Worm (Caenorhabditis elegans) whole organism, L4 larva: Measurements from ENCODE around the gene K03B4.4.

Experiments used
- D1046.2 ChIP-seq: fragments of 200-800 bp; sonication (Bioruptor generic); IDR thresholded peaks from 2 replicates; pipeline ENCODE4 v1.3.6; 2022; ENCODE audit warnings: missing genetic modification characterization, missing compliant biosample characterization
- F26F4.8 ChIP-seq: fragments of 200-800 bp; sonication (Bioruptor generic); conservative IDR thresholded peaks from 2 replicates; pipeline ENCODE4 v1.3.6; 2022; ENCODE audit warnings: missing genetic modification characterization, missing compliant biosample characterization
- T20F7.1 ChIP-seq: fragments of 200-800 bp; sonication (Bioruptor generic); optimal IDR thresholded peaks from 2 replicates; lab custom pipeline; 2018; ENCODE audit warnings: mild to moderate bottlenecking, missing genetic modification characterization, missing compliant biosample characterization
- ZK337.2 ChIP-seq: fragments of 200-800 bp; sonication (Bioruptor generic); IDR thresholded peaks from 2 replicates; pipeline ENCODE4 v1.3.6; 2022; ENCODE audit warnings: missing genetic modification reagents, missing genetic modification characterization, missing compliant biosample characterization
- ZK546.5 ChIP-seq, 2 experiments: sonication (generic microtip); optimal IDR thresholded peaks; 2 replicates each; lab custom pipeline; 2017; ENCODE audit warnings: missing biosample characterization in 2 of 2, missing genetic modification characterization in 2 of 2
- aha-1 ChIP-seq: fragments of 150-350 bp; peaks from one replicate; lab custom pipeline; 2014; ENCODE audit warnings: missing biosample characterization, missing genetic modification characterization
- aly-2 ChIP-seq: sonication (generic microtip); optimal IDR thresholded peaks from 2 replicates; lab custom pipeline; 2018; ENCODE audit warnings: missing biosample characterization, missing genetic modification characterization
- arid-1 ChIP-seq: fragments of 200-800 bp; sonication (Bioruptor generic); conservative IDR thresholded peaks from 2 replicates; pipeline ENCODE4 v1.3.6; 2022; ENCODE audit warnings: missing genetic modification reagents, missing genetic modification characterization, missing compliant biosample characterization
- attf-4 ChIP-seq: sonication (generic microtip); optimal IDR thresholded peaks from 3 replicates; lab custom pipeline; 2017; ENCODE audit warnings: missing biosample characterization, missing genetic modification characterization
- ceh-32 ChIP-seq: sonication (generic microtip); optimal IDR thresholded peaks from 2 replicates; lab custom pipeline; 2016; ENCODE audit warnings: mild to moderate bottlenecking, missing genetic modification characterization, missing compliant biosample characterization; ENCODE audit not compliant: poor library complexity
- ctbp-1 ChIP-seq: fragments of 200-800 bp; sonication (Bioruptor generic); IDR thresholded peaks from 2 replicates; pipeline ENCODE4 v1.3.6; 2022; ENCODE audit warnings: missing genetic modification reagents, missing genetic modification characterization, missing compliant biosample characterization
- dmd-6 ChIP-seq: fragments of 200-800 bp; sonication (Bioruptor generic); IDR thresholded peaks from 2 replicates; pipeline ENCODE4 v1.3.6; 2022; ENCODE audit warnings: missing genetic modification reagents, missing genetic modification characterization, missing compliant biosample characterization
- dmd-8 ChIP-seq: fragments of 200-800 bp; sonication (Bioruptor generic); IDR thresholded peaks from 2 replicates; pipeline ENCODE4 v1.3.6; 2022; ENCODE audit warnings: missing genetic modification characterization, missing compliant biosample characterization
- dpl-1 ChIP-seq: fragments of 150-350 bp; optimal IDR thresholded peaks from 2 replicates; lab custom pipeline; 2014; ENCODE audit warnings: missing biosample characterization, missing genetic modification reagents, missing genetic modification characterization
- duxl-1 ChIP-seq: sonication (generic microtip); optimal IDR thresholded peaks from 2 replicates; lab custom pipeline; 2016; ENCODE audit warnings: mild to moderate bottlenecking, missing genetic modification characterization, moderate library complexity, missing compliant biosample characterization; ENCODE audit not compliant: poor library complexity
- egl-43 ChIP-seq: fragments of 200-800 bp; sonication (Bioruptor generic); IDR thresholded peaks from 2 replicates; pipeline ENCODE4 v1.3.6; 2022; ENCODE audit warnings: missing genetic modification reagents, missing genetic modification characterization, missing compliant biosample characterization
- fos-1 ChIP-seq: fragments of 150-350 bp; optimal IDR thresholded peaks from 2 replicates; lab custom pipeline; 2014; ENCODE audit warnings: missing biosample characterization, missing genetic modification characterization
- hlh-11 ChIP-seq: fragments of 200-800 bp; sonication (Bioruptor generic); optimal IDR thresholded peaks from 2 replicates; lab custom pipeline; 2018; ENCODE audit warnings: mild to moderate bottlenecking, missing genetic modification characterization, missing compliant biosample characterization
- hmg-1.1 ChIP-seq: fragments of 200-800 bp; sonication (Bioruptor generic); IDR thresholded peaks from 2 replicates; pipeline ENCODE4 v1.3.6; 2022; ENCODE audit warnings: missing genetic modification reagents, missing genetic modification characterization, missing compliant biosample characterization
- jun-1 ChIP-seq: fragments of 150-350 bp; optimal IDR thresholded peaks from 2 replicates; lab custom pipeline; 2014; ENCODE audit warnings: missing biosample characterization, missing genetic modification reagents, missing genetic modification characterization
- lin-13 ChIP-seq: fragments of 150-350 bp; optimal IDR thresholded peaks from 2 replicates; lab custom pipeline; 2014; ENCODE audit warnings: missing biosample characterization, missing genetic modification reagents, missing genetic modification characterization
- lin-15B ChIP-seq: fragments of 150-350 bp; sonication (generic microtip); optimal IDR thresholded peaks from 3 replicates; lab custom pipeline; 2014; ENCODE audit warnings: missing biosample characterization, missing genetic modification characterization
- lin-39 ChIP-seq: fragments of 150-350 bp; optimal IDR thresholded peaks from 2 replicates; lab custom pipeline; 2014; ENCODE audit warnings: missing biosample characterization, missing genetic modification reagents, missing genetic modification characterization
- mxl-2 ChIP-seq: fragments of 200-800 bp; sonication (Bioruptor generic); conservative IDR thresholded peaks from 2 replicates; pipeline ENCODE4 v1.3.6; 2022; ENCODE audit warnings: missing genetic modification reagents, missing genetic modification characterization, missing compliant biosample characterization
- mxl-3 ChIP-seq: fragments of 200-800 bp; sonication (Bioruptor generic); optimal IDR thresholded peaks from 2 replicates; lab custom pipeline; 2018; ENCODE audit warnings: mild to moderate bottlenecking, missing genetic modification characterization, missing compliant biosample characterization
- nhr-10 ChIP-seq: fragments of 150-350 bp; optimal IDR thresholded peaks from 2 replicates; lab custom pipeline; 2014; ENCODE audit warnings: missing biosample characterization, missing genetic modification characterization
- nhr-102 ChIP-seq: sonication (generic microtip); optimal IDR thresholded peaks from 2 replicates; lab custom pipeline; 2016; ENCODE audit warnings: mild to moderate bottlenecking, missing genetic modification characterization, moderate library complexity, missing compliant biosample characterization
- nhr-111 ChIP-seq: fragments of 200-800 bp; sonication (Bioruptor generic); optimal IDR thresholded peaks from 2 replicates; lab custom pipeline; 2018; ENCODE audit warnings: mild to moderate bottlenecking, missing genetic modification characterization, missing compliant biosample characterization
- nhr-237 ChIP-seq: sonication (generic microtip); optimal IDR thresholded peaks from 2 replicates; lab custom pipeline; 2017; ENCODE audit warnings: missing biosample characterization, missing genetic modification characterization
- nhr-28 ChIP-seq: fragments of 150-350 bp; optimal IDR thresholded peaks from 2 replicates; lab custom pipeline; 2014; ENCODE audit warnings: missing biosample characterization, missing genetic modification characterization
- nhr-41 ChIP-seq: fragments of 200-800 bp; sonication (Bioruptor generic); IDR thresholded peaks from 2 replicates; pipeline ENCODE4 v1.3.6; 2022; ENCODE audit warnings: missing genetic modification reagents, missing genetic modification characterization, missing compliant biosample characterization
- set-16 ChIP-seq: fragments of 200-800 bp; sonication (Bioruptor generic); IDR thresholded peaks from 2 replicates; pipeline ENCODE4 v1.3.6; 2022; ENCODE audit warnings: missing genetic modification reagents, missing genetic modification characterization, missing compliant biosample characterization
- snpc-4 ChIP-seq: fragments of 150-350 bp; optimal IDR thresholded peaks from 2 replicates; lab custom pipeline; 2014; ENCODE audit warnings: missing biosample characterization, missing genetic modification characterization
- unc-39 ChIP-seq: sonication (generic microtip); optimal IDR thresholded peaks from 2 replicates; lab custom pipeline; 2017; ENCODE audit warnings: missing biosample characterization, missing genetic modification characterization
- zag-1 ChIP-seq: fragments of 150-350 bp; optimal IDR thresholded peaks from 2 replicates; lab custom pipeline; 2014; ENCODE audit warnings: missing biosample characterization, missing genetic modification characterization
- zip-2 ChIP-seq: fragments of 150-350 bp; optimal IDR thresholded peaks from 2 replicates; lab custom pipeline; 2014; ENCODE audit warnings: missing biosample characterization, missing genetic modification characterization
- ztf-11 ChIP-seq: fragments of 150-350 bp; optimal IDR thresholded peaks from 2 replicates; lab custom pipeline; 2014; ENCODE audit warnings: missing biosample characterization, missing genetic modification characterization
- ztf-7 ChIP-seq: fragments of 150-350 bp; optimal IDR thresholded peaks from 2 replicates; lab custom pipeline; 2014; ENCODE audit warnings: missing biosample characterization, missing genetic modification characterization

Gene K03B4.4

DNA sequence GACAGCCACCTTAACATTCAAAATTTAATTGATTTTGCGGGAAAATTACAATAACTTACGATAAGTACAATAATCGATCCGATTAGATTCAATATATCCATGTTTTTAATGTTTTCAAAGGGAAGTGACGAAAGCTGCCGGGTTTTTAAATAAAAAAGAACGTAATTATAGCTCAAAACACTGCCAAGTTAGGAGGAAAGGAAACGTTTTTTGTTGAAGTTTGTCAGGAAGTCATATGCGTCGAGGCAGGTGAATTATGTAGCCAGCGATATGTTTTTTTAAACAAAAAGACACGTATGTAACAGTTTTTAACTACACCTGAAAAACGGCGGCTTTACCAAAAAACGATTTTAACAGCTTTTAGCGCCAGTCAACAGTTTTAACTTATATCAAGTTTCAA is 16.1 kb upstream of the K03B4.4 start, which contains the start of gene srx-73:
Gene srx-73, minus strand, starts transcription at position 101 of the 400 bp plus-strand sequence.
- TF ChIP-seq egl-43 (GFP tag; lab: Robert Waterston, UW) (no peak), unc-39 (no peak), nhr-28 (tag; lab: Kevin White, UChicago) (no peak)

- peak; percentile 45; the same call in 1 of the 2 replicates for TF ChIP-seq dmd-8 (GFP tag; lab: Robert Waterston, UW)
- no peak for TF ChIP-seq hmg-1.1 (GFP tag; lab: Robert Waterston, UW)
- TF ChIP-seq set-16 (GFP tag; lab: Robert Waterston, UW) = peak; percentile 80
Observed at ce11 chrV:4667062-4667461, 14.7 kb upstream of the K03B4.4 start.

ce11 chrV:4668636-4669035 is 13.1 kb upstream of the K03B4.4 start, which contains the start of gene srx-77:
srx-77 (minus strand) TSS chrV:4668736.
- no peak for TF ChIP-seq zip-2 (tag; lab: Kevin White, UChicago)
- TF ChIP-seq ctbp-1 (GFP tag; lab: Robert Waterston, UW) = no peak
- no peak for TF ChIP-seq lin-13 (GFP tag; lab: Kevin White, UChicago)
- no peak for TF ChIP-seq ztf-11 (tag; lab: Kevin White, UChicago)
- no peak for TF ChIP-seq set-16 (GFP tag; lab: Robert Waterston, UW)
- no peak for TF ChIP-seq mxl-2
- no peak for TF ChIP-seq T20F7.1 (GFP tag; lab: Kevin White, UChicago)
- TF ChIP-seq duxl-1 (tag; lab: Kevin White, UChicago) = no peak

- TF ChIP-seq fos-1 (tag; lab: Kevin White, UChicago) = no peak
- TF ChIP-seq nhr-10 (tag; lab: Kevin White, UChicago) = no peak
- no peak for TF ChIP-seq nhr-237 (tag; lab: Kevin White, UChicago)
- TF ChIP-seq nhr-102 (tag; lab: Kevin White, UChicago) = no peak
- no peak for TF ChIP-seq snpc-4
Observed at ce11 chrV:4672487-4672886, 9.3 kb upstream of the K03B4.4 start, which contains the start of gene K03B4.9. K03B4.9 (minus strand) TSS chrV:4672587.

- no peak for TF ChIP-seq lin-39 (tag; lab: Kevin White, UChicago)
- no peak for TF ChIP-seq set-16 (GFP tag; lab: Robert Waterston, UW)
- TF ChIP-seq lin-15B (tag; lab: Kevin White, UChicago) = no peak
- TF ChIP-seq hlh-11 (tag; lab: Kevin White, UChicago) = no peak
- TF ChIP-seq ZK337.2 (GFP tag; lab: Robert Waterston, UW) = no peak
- TF ChIP-seq nhr-41 (GFP tag; lab: Robert Waterston, UW) = no peak
- TF ChIP-seq D1046.2 = no peak
- TF ChIP-seq, all 104 proteins: peak for 0
Observed at ce11 chrV:4674506-4674905, 7.3 kb upstream of the K03B4.4 start, which contains the start of gene K03B4.8. K03B4.8 (minus strand) TSS chrV:4674606.

ce11 chrV:4676092-4676491 is 5.7 kb upstream of the K03B4.4 start, which contains the start of gene K03B4.6:
K03B4.6 (minus strand) TSS chrV:4676192.
- no peak for TF ChIP-seq ztf-7 (tag; lab: Kevin White, UChicago)
- TF ChIP-seq ceh-32 (tag; lab: Kevin White, UChicago) = no peak
- no peak for TF ChIP-seq arid-1

DNA sequence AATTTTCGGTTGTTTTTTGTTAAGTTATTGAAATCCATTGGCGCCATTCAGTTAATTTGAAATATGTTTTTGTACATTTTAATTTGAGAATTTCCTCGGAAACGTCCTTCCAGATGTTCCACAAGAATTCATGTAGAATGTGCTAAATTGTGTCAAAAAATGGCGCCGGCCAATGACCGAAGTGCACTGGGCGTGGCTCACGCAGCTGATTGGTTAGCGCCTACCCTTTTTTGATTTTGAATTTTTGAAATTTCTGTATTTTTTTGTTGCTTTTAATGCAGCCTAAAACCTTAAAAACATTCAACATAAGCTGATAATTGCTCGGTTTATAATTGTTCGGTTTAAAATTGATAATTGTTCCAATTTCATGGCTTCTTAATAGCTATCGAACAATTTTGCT is 5.0 kb upstream of the K03B4.4 start:
- TF ChIP-seq jun-1 (tag; lab: Kevin White, UChicago) (no peak), aha-1 (tag; lab: Kevin White, UChicago) (no peak), zag-1 (tag; lab: Kevin White, UChicago) (no peak), dpl-1 (GFP tag; lab: Kevin White, UChicago) (no peak), ztf-11 (tag; lab: Kevin White, UChicago) (no peak), attf-4 (no peak), aly-2 (tag; lab: Kevin White, UChicago) (no peak), F26F4.8 (GFP tag; lab: Robert Waterston, UW) (no peak), dmd-6 (GFP tag; lab: Robert Waterston, UW) (no peak), lin-13 (GFP tag; lab: Kevin White, UChicago) (no peak), lin-39 (tag; lab: Kevin White, UChicago) (no peak), T20F7.1 (GFP tag; lab: Kevin White, UChicago) (no peak), nhr-111 (GFP tag; lab: Kevin White, UChicago) (no peak), ZK546.5 (tag; optimal IDR thresholded peaks at IDR 0.05; lab: Kevin White, UChicago) (no peak), mxl-2 (no peak), mxl-3 (no peak)
